Worm (Caenorhabditis elegans): ENCODE measurements around the gene try-10.

Gene try-10

DNA sequence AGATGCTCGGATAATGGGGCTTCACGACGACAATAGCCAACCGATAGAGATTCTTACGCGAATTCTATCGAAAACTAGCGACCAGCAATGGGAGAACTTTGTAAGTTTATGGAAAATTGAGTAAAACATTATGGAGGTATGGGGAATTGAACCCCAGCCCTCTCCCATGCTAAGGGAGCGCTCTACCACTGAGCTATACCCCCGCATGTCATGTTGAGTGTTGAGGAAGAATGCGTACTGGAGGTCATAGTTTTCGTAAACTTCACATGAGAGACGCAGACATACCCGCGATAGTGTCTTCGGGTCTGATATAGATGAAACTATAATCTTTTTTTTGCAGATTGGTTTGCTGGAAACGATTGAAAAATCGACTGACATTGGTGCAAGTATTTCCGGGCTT is 9.7 kb downstream of the try-10 start:
- TF ChIP-seq rec-8 (tag; optimal IDR thresholded peaks at IDR 0.05), result peak; percentile 74 to 86
- peak; percentile 46 for TF ChIP-seq somi-1 (GFP tag; optimal IDR thresholded peaks at IDR 0.05)
- no peak for TF ChIP-seq nhr-27 (tag; optimal IDR thresholded peaks at IDR 0.05)
- peak; percentile 67 for TF ChIP-seq mes-4 (tag; optimal IDR thresholded peaks at IDR 0.05)
- TF ChIP-seq F10E7.11 (tag; optimal IDR thresholded peaks at IDR 0.05), result no peak
- TF ChIP-seq attf-3 (GFP tag; conservative IDR thresholded peaks at IDR 0.05), result peak; percentile 58
- TF ChIP-seq lsl-1 (GFP tag; optimal IDR thresholded peaks at IDR 0.05), result peak; percentile 38
- TF ChIP-seq ceh-100 (GFP tag; IDR thresholded peaks at IDR 0.05), result peak; percentile 68
- TF ChIP-seq akir-1 (GFP tag; optimal IDR thresholded peaks at IDR 0.05), result no peak
- TF ChIP-seq K11D2.4 (GFP tag; IDR thresholded peaks at IDR 0.05), result no peak
- peak; percentile 90 for TF ChIP-seq tbp1 (GFP tag; optimal IDR thresholded peaks at IDR 0.05)
- TF ChIP-seq tlf-1 (GFP tag; optimal IDR thresholded peaks at IDR 0.05), result no peak
- TF ChIP-seq mxl-1 (tag; optimal IDR thresholded peaks at IDR 0.05), result peak; percentile 62
- no peak for TF ChIP-seq Y95B8A.8 (GFP tag; IDR thresholded peaks at IDR 0.05)
- peak; percentile 84; the same call in 1 of the 2 replicates for TF ChIP-seq egl-44 (GFP tag; IDR thresholded peaks at IDR 0.05)
- TF ChIP-seq bed-2 (GFP tag; IDR thresholded peaks at IDR 0.05), result no peak
- peak; percentile 78 for TF ChIP-seq hmg-1.2 (GFP tag; IDR thresholded peaks at IDR 0.05)
- TF ChIP-seq T07F8.4 (tag; optimal IDR thresholded peaks at IDR 0.05), result peak; percentile 68
- no peak for TF ChIP-seq sdz-38 (tag; optimal IDR thresholded peaks at IDR 0.05)
- no peak for TF ChIP-seq pha-4 (tag; optimal IDR thresholded peaks at IDR 0.05)
- no peak for TF ChIP-seq ccch-3 (GFP tag; optimal IDR thresholded peaks at IDR 0.05)
- no peak for TF ChIP-seq bed-1 (GFP tag; IDR thresholded peaks at IDR 0.05)
- no peak for TF ChIP-seq egl-18 (GFP tag; IDR thresholded peaks at IDR 0.05)
- no peak for TF ChIP-seq ets-4 (GFP tag; optimal IDR thresholded peaks at IDR 0.05)
- peak; percentile 71 for TF ChIP-seq rcor-1 (GFP tag; IDR thresholded peaks at IDR 0.05)
- TF ChIP-seq ceh-58 (GFP tag; IDR thresholded peaks at IDR 0.05), result no peak
- TF ChIP-seq B0035.1 (tag; optimal IDR thresholded peaks at IDR 0.05), result peak; percentile 17
- peak; percentile 43 for TF ChIP-seq nhr-80 (tag; optimal IDR thresholded peaks at IDR 0.05)
- TF ChIP-seq F57A8.1 (GFP tag; optimal IDR thresholded peaks at IDR 0.05), result peak; percentile 38
- no peak for TF ChIP-seq F37B4.10 (GFP tag; IDR thresholded peaks at IDR 0.05)
- TF ChIP-seq K12H6.12 (tag; optimal IDR thresholded peaks at IDR 0.05), result peak; percentile 58
- TF ChIP-seq nfya-2 (GFP tag; IDR thresholded peaks at IDR 0.05), result no peak
- 0 out of 2 replicates have a peak, but pooled peaks have one; percentile 28 for TF ChIP-seq ztf-6 (GFP tag; IDR thresholded peaks at IDR 0.05)
- no peak for TF ChIP-seq nfya-1 (tag; optimal IDR thresholded peaks at IDR 0.05; ENCODE audit: borderline replicate concordance, insufficient read depth)
- peak; percentile 29; the same call in 1 of the 2 replicates for TF ChIP-seq Y53G8AR.9 (GFP tag; conservative IDR thresholded peaks at IDR 0.05)
- TF ChIP-seq rpc-1 (optimal IDR thresholded peaks at IDR 0.05), result peak; percentile 90
- peak; percentile 77 for TF ChIP-seq rpc-1 (tag; optimal IDR thresholded peaks at IDR 0.05)
- no peak for TF ChIP-seq ztf-22 (GFP tag; optimal IDR thresholded peaks at IDR 0.05)
- TF ChIP-seq hrde-1 (tag; optimal IDR thresholded peaks at IDR 0.05; ENCODE audit: borderline replicate concordance), result peak; percentile 63
- TF ChIP-seq ztf-3 (GFP tag; optimal IDR thresholded peaks at IDR 0.05), result peak; percentile 45
- TF ChIP-seq hmg-20 (GFP tag; IDR thresholded peaks at IDR 0.05), result no peak; the same call in 1 of the 2 replicates
- no peak for TF ChIP-seq F55B11.4 (tag; optimal IDR thresholded peaks at IDR 0.05; ENCODE audit: borderline replicate concordance, insufficient read depth)
- no peak for TF ChIP-seq Y79H2A.3 (GFP tag; conservative IDR thresholded peaks at IDR 0.05)
- TF ChIP-seq lin-26 (GFP tag; IDR thresholded peaks at IDR 0.05), result peak; percentile 87
- no peak for TF ChIP-seq madf-8 (GFP tag; conservative IDR thresholded peaks at IDR 0.05)
- TF ChIP-seq lag-1 (GFP tag; IDR thresholded peaks at IDR 0.05), result no peak
- TF ChIP-seq ceh-79 (tag; optimal IDR thresholded peaks at IDR 0.05), result no peak
- TF ChIP-seq B0261.1 (tag; optimal IDR thresholded peaks at IDR 0.05), result peak; percentile 87
- TF ChIP-seq F49E8.2 (tag; optimal IDR thresholded peaks at IDR 0.05; ENCODE audit: insufficient read depth), result peak; percentile 67

Data from whole organism, young adult.